Worm (Caenorhabditis elegans): Measurements from ENCODE around the gene cyp-44A1.

cyp-44A1 gene

DNA sequence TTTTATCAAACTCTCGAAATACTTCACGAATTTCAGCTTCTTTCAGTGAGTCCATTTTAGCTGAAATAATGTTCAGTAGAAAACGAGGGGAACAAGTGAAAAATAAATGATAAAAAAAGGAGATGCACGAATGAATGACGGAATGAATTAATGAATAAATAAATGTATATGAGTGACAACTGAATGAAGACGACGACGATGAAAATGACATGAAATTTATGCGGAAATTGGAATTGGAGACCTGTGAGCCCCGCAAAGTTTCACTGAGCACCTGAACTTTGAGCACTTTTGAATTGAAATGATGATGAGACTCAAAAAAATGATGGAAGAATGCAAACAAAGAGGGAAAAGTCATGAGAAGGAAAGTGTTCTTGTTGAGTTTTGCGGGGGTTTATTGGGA lies 21.9 kb upstream of the cyp-44A1 start, which contains the start of gene cal-8:
Gene cal-8, minus strand, starts transcription at position 60 of the 400 bp plus-strand sequence.
- TF ChIP-seq bed-3 (GFP tag; optimal IDR thresholded peaks at IDR 0.05) (no peak), lin-13 (tag; optimal IDR thresholded peaks at IDR 0.05) (no peak)

ce11 chrII:5487844-5488243 lies 16.0 kb upstream of the cyp-44A1 start, which contains the start of gene nep-5:
Gene nep-5, plus strand, starts transcription at chrII:5488144.
- TF ChIP-seq ceh-39 (tag; optimal IDR thresholded peaks at IDR 0.05) (no peak), lsy-2 (tag; optimal IDR thresholded peaks at IDR 0.05) (no peak)

ce11 chrII:5494405-5494804 lies 9.4 kb upstream of the cyp-44A1 start, which contains the start of gene F12A10.6:
Gene F12A10.6, minus strand, starts transcription at chrII:5494505.
- TF ChIP-seq drap-1 (GFP tag; optimal IDR thresholded peaks at IDR 0.05) (no peak), tbx-8 (GFP tag; optimal IDR thresholded peaks at IDR 0.05) (no peak), nhr-2 (tag; optimal IDR thresholded peaks at IDR 0.05) (no peak), elt-3 (tag; optimal IDR thresholded peaks at IDR 0.05) (no peak)

DNA sequence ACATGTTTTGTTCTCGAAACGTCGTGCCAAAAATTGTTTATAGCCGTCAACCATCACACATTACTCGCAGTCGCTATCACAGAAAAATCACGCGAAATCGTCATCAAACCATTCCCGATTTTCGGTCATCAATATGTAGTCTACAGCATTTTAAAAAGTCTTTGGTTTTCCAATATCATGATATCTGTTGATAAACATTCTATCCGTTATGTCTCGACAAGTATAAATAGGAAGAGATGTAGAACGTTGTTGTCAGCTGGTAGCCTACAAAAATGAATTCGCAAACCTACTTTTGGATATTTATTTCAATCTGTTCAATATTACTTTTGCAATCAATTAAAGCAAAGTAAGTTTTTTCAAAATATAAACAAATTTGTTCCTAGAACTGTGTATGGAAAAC lies 7.5 kb upstream of the cyp-44A1 start, which contains the start of gene F12A10.1:
Gene F12A10.1, plus strand, starts transcription at position 166 of the 400 bp plus-strand sequence.
- TF ChIP-seq unc-39 (tag; optimal IDR thresholded peaks at IDR 0.05) (no peak), ztf-11 (tag; optimal IDR thresholded peaks at IDR 0.05) (no peak), hlh-1 (tag; optimal IDR thresholded peaks at IDR 0.05) (no peak), elt-3 (tag; optimal IDR thresholded peaks at IDR 0.05) (no peak), lin-32 (GFP tag; optimal IDR thresholded peaks at IDR 0.05) (no peak), ceh-43 (GFP tag; optimal IDR thresholded peaks at IDR 0.05) (no peak), nhr-76 (tag; optimal IDR thresholded peaks at IDR 0.05) (no peak), lsy-2 (tag; optimal IDR thresholded peaks at IDR 0.05) (no peak), sem-2 (GFP tag; optimal IDR thresholded peaks at IDR 0.05) (no peak), M03D4.4 (tag; optimal IDR thresholded peaks at IDR 0.05) (no peak), blmp-1 (tag; optimal IDR thresholded peaks at IDR 0.05) (no peak), ces-1 (GFP tag; optimal IDR thresholded peaks at IDR 0.05) (no peak), zip-8 (tag; optimal IDR thresholded peaks at IDR 0.05) (no peak), nhr-237 (tag; optimal IDR thresholded peaks at IDR 0.05) (no peak)

ce11 chrII:5497541-5497940 lies 6.3 kb upstream of the cyp-44A1 start:
- TF ChIP-seq ztf-11 (tag; optimal IDR thresholded peaks at IDR 0.05) (no peak), nhr-12 (tag; optimal IDR thresholded peaks at IDR 0.05) (no peak), nhr-28 (tag; optimal IDR thresholded peaks at IDR 0.05) (no peak)

ce11 chrII:5498156-5498739 lies 5.6 kb upstream of the cyp-44A1 start, which contains the start of the genes suex-1 and F12A10.9:
Gene suex-1, minus strand, starts transcription at chrII:5498256.
Gene F12A10.9, plus strand, starts transcription at chrII:5498689.
- TF ChIP-seq mls-2 (tag; optimal IDR thresholded peaks at IDR 0.05) = no peak
- TF ChIP-seq unc-39 (tag; optimal IDR thresholded peaks at IDR 0.05) = no peak
- TF ChIP-seq blmp-1 (tag; optimal IDR thresholded peaks at IDR 0.05) = no peak
- TF ChIP-seq ceh-43 (GFP tag; optimal IDR thresholded peaks at IDR 0.05) = no peak
- no peak for TF ChIP-seq snpc-4 (tag; optimal IDR thresholded peaks at IDR 0.05)
- TF ChIP-seq nhr-76 (tag; optimal IDR thresholded peaks at IDR 0.05) = no peak
- no peak for TF ChIP-seq hlh-1 (tag; optimal IDR thresholded peaks at IDR 0.05)
- no peak for TF ChIP-seq pha-4 (tag; optimal IDR thresholded peaks at IDR 0.05)
- no peak for TF ChIP-seq nhr-12 (tag; optimal IDR thresholded peaks at IDR 0.05)
- no peak for TF ChIP-seq lin-13 (tag; optimal IDR thresholded peaks at IDR 0.05)
- TF ChIP-seq M03D4.4 (tag; optimal IDR thresholded peaks at IDR 0.05) = no peak
- no peak for TF ChIP-seq sptf-1 (tag; optimal IDR thresholded peaks at IDR 0.05)
- TF ChIP-seq zip-8 (tag; optimal IDR thresholded peaks at IDR 0.05) = no peak
- no peak for TF ChIP-seq nhr-2 (tag; optimal IDR thresholded peaks at IDR 0.05)

DNA sequence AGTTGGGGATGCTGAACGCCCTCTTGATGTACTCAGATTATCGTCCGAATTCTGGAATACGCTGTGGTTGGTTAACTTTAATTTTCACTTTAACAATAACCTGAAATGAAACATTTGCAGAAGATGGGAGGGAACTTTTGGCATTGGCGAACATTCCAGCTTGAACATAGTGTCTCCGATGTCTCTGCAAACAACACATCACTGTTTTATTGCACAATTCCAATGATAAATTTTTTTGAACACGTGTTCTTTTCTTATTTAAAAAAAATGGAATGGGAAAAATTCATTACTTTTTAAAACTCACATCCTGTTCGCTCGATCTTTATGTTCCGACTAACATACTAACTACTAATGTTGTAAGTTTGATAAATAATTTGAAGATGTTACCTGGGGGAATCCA lies 3.4 kb upstream of the cyp-44A1 start, which contains the start of gene fzy-1:
Gene fzy-1, plus strand, starts transcription at position 301 of the 400 bp plus-strand sequence.
- no peak for TF ChIP-seq unc-120 (tag; optimal IDR thresholded peaks at IDR 0.05; ENCODE audit: poor library complexity, severe bottlenecking)
- TF ChIP-seq lin-13 (tag; optimal IDR thresholded peaks at IDR 0.05) = no peak
- TF ChIP-seq sem-2 (GFP tag; optimal IDR thresholded peaks at IDR 0.05) = no peak
- no peak for TF ChIP-seq ces-1 (GFP tag; optimal IDR thresholded peaks at IDR 0.05)
- TF ChIP-seq hlh-1 (tag; optimal IDR thresholded peaks at IDR 0.05) = no peak
- TF ChIP-seq lsy-2 (tag; optimal IDR thresholded peaks at IDR 0.05) = no peak
- no peak for TF ChIP-seq nhr-12 (tag; optimal IDR thresholded peaks at IDR 0.05)
- TF ChIP-seq zip-8 (tag; optimal IDR thresholded peaks at IDR 0.05) = no peak
- TF ChIP-seq mab-5 (tag; optimal IDR thresholded peaks at IDR 0.05) = no peak
- no peak for TF ChIP-seq mep-1 (tag; optimal IDR thresholded peaks at IDR 0.05)
- TF ChIP-seq snpc-4 (tag; optimal IDR thresholded peaks at IDR 0.05) = no peak
- no peak for TF ChIP-seq ham-2 (GFP tag; optimal IDR thresholded peaks at IDR 0.05)
- TF ChIP-seq unc-39 (tag; optimal IDR thresholded peaks at IDR 0.05) = no peak
- TF ChIP-seq flh-1 (GFP tag; optimal IDR thresholded peaks at IDR 0.05) = no peak
- no peak for TF ChIP-seq nhr-2 (tag; optimal IDR thresholded peaks at IDR 0.05)
- TF ChIP-seq lin-32 (GFP tag; optimal IDR thresholded peaks at IDR 0.05) = no peak
- no peak for TF ChIP-seq tbx-8 (GFP tag; optimal IDR thresholded peaks at IDR 0.05)
- no peak for TF ChIP-seq M03D4.4 (tag; optimal IDR thresholded peaks at IDR 0.05)
- TF ChIP-seq drap-1 (GFP tag; optimal IDR thresholded peaks at IDR 0.05) = no peak

Measured in whole organism, mixed stage, embryonic.